Worm (Caenorhabditis elegans) whole organism, dauer: ENCODE data around the gene hrg-4.
"Not testable (repeated sequence)": the region's sequence is repeated elsewhere in the genome, so short reads cannot be mapped to it uniquely, and the experiment has no call there.

Experiments used
- unc-62 ChIP-seq: sonication (generic microtip); optimal IDR thresholded peaks from 2 replicates; lab custom pipeline; 2017; ENCODE audit warnings: missing biosample characterization, missing genetic modification reagents, missing genetic modification characterization

The hrg-4 gene

DNA sequence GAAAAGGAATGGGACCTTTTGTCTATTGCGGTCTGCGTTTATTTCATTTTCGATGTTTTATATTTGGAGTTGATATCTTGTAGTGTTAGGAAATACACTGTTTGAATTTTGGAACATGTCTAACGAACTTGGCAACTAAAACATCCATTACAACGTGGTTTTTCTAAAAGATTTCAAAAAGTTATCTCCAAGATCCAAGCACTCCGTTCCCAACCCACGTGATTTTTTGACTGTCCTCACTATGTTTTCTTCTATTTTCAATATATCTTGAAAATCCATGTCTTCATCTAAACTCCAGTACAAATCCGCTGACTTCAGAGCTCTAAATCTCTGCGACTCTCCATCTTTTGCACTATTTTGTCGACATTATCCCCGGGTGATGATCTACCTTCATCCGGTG, 29.2 kb downstream of the hrg-4 start, which contains the start of gene F13H10.9:
Gene F13H10.9, plus strand, starts transcription at position 301 of the 400 bp plus-strand sequence.
- TF ChIP-seq unc-62 (GFP tag; lab: Kevin White, UChicago), result no peak

DNA sequence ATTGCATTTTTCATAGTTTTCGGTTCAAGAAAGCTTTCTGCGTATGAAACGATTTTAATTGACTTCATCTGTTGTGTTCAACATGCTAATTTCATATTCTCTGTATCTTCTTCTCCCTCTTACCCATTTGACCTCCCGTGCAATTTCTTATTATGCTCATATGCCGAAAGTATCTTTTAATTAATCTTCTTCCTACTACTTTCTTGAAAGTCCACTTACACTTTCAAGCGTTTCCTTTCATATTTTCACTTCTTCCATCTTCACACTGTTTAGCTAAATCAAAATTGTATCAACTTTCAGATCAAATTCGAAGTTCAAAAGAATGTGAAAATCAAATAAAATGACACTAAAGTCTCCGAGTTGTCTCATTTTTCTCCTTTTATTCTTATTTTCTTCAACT, 40.1 kb downstream of the hrg-4 start, which contains the start of gene F13H10.5:
Gene F13H10.5, plus strand, starts transcription at position 301 of the 400 bp plus-strand sequence.
- TF ChIP-seq unc-62 (GFP tag; lab: Kevin White, UChicago), result no peak

DNA sequence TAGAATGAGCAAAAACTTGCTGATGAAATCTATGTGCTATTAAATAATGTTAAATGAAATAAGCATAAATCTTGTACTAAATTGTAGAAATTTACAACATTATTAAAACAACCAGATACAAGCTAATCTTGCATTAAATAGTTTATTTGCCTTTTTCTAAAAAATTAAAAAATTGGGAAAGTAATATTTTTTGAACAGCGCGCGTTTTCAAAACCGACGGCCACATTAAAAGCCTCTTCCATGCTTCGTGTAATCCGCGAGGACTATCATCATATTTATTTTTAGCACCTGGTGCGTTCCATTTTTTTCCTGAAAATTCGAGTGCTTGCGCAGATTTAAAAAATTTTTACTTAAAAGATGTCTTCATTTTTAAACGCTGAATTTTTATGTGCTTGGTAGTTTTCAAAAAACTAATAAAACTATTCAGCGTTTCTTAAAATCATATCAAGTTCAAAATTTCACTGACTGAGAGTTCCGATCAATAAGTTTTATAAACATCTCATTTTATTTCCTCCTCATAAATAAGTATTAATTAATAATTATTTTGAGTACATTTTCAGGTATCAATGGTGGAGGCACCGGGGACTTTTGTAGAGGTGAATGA, 43.3 kb downstream of the hrg-4 start, which contains the start of gene Y43E12A.3:
Gene Y43E12A.3, plus strand, starts transcription at position 554 of the 604 bp plus-strand sequence.
- not testable (repeated sequence) for TF ChIP-seq unc-62 (GFP tag; lab: Kevin White, UChicago)

DNA sequence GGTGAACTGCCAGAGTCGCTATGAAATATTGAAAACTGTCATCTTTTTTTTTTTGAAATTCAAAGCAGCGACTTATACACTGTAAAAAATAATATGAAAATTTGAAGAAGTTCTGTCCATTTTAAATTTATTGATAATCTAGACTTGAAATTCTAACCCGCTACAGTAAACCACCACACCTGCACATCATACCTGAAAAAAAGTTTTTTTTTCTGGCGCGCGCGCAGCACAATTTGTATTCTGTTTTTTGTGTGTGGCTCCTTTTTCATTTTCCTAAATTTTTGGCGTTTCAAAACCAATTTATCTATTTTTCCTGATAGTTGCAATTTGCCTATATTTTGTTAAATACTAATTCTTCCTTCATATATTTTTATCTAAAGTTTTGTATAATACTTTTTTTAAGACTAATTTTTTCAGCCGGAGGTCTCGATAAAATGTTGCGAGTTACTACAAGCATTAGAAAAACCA, 45.2 kb downstream of the hrg-4 start, which contains the start of gene cyb-2.1:
Gene cyb-2.1, plus strand, starts transcription at position 418 of the 468 bp plus-strand sequence.
- no peak for TF ChIP-seq unc-62 (GFP tag; lab: Kevin White, UChicago)

DNA sequence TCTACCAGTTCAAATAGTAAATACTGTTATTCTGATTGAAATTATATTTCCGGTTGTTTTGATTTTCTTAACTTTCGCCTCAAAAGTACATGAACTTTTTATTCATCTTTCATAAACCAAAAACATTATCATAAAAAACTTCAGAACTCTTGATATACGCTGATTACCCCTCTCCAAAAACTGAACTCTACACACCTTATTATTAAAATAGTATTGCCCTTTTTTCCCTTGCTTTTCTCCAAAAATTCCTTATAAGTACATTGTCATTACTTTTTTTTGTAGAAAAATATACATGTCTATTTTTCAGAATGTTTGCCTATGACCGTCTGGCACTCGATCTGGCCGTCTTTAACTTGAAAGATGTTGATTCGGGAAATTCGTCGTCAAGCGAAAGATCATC, 49.0 kb downstream of the hrg-4 start, which contains the start of gene Y43E12A.2:
Gene Y43E12A.2, plus strand, starts transcription at position 301 of the 400 bp plus-strand sequence.
- TF ChIP-seq unc-62 (GFP tag; lab: Kevin White, UChicago), result no peak

DNA sequence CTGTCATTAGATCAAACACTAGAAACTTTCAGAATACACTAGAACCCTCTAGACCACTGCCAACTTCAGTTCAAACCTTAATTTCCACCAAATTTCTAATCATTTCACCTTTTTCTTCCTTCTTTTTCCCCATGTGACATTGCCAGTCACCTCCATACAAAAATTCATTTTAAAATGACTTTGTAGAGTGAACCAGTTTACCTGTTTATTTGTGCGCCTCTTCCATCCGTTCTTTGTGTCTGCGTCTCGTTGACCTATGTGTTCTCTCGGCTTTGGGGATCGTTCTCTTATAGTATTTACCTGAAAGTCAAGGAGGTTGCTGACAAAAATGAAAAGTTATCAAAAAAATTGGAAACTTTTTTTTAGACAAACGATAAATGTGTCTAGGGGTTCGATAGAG, 50.2 kb downstream of the hrg-4 start:
- TF ChIP-seq unc-62 (GFP tag; lab: Kevin White, UChicago), result no peak
